Fruit fly (Drosophila melanogaster) whole organism, embryonic: ENCODE results near the gene Cont.

Experiments
- Blimp-1 ChIP-seq: fragments of 200-800 bp; sonication (Bioruptor generic); optimal IDR thresholded peaks from 3 replicates; lab custom pipeline; 2018; ENCODE audit warnings: missing biosample characterization, missing genetic modification characterization, mild to moderate bottlenecking, moderate library complexity, missing genetic modification reagents
- CG10321 ChIP-seq: fragments of 200-800 bp; sonication (Bioruptor generic); IDR thresholded peaks from 2 replicates; pipeline ENCODE4 v1.3.6; 2022; ENCODE audit warnings: missing biosample characterization, missing genetic modification characterization
- CG13296 ChIP-seq: fragments of 200-800 bp; sonication (Bioruptor generic); optimal IDR thresholded peaks from 3 replicates; lab custom pipeline; 2018; ENCODE audit warnings: missing biosample characterization, mild to moderate bottlenecking, missing genetic modification characterization
- CG13775 ChIP-seq: fragments of 200-800 bp; sonication (Bioruptor generic); optimal IDR thresholded peaks from 3 replicates; lab custom pipeline; 2017; ENCODE audit warnings: missing biosample characterization, mild to moderate bottlenecking, missing genetic modification characterization
- CG17186 ChIP-seq: fragments of 200-800 bp; sonication (Bioruptor generic); optimal IDR thresholded peaks from 3 replicates; lab custom pipeline; 2017; ENCODE audit warnings: missing biosample characterization, missing genetic modification reagents, missing genetic modification characterization
- CG17612 ChIP-seq: fragments of 200-800 bp; sonication (Bioruptor generic); IDR thresholded peaks from 2 replicates; pipeline ENCODE4 v1.3.6; 2022; ENCODE audit warnings: missing biosample characterization, missing genetic modification characterization
- CG17829 ChIP-seq: fragments of 200-800 bp; optimal IDR thresholded peaks from 2 replicates; lab custom pipeline; 2019; ENCODE audit warnings: missing biosample characterization, mild to moderate bottlenecking, missing genetic modification characterization, moderate library complexity
- CG18599 ChIP-seq: fragments of 200-800 bp; sonication (Bioruptor generic); optimal IDR thresholded peaks from 3 replicates; lab custom pipeline; 2017; ENCODE audit warnings: missing biosample characterization, missing genetic modification characterization, mild to moderate bottlenecking, moderate library complexity, missing genetic modification reagents
- CG2120 ChIP-seq: fragments of 200-800 bp; sonication (Bioruptor generic); optimal IDR thresholded peaks from 3 replicates; lab custom pipeline; 2016; ENCODE audit warnings: missing biosample characterization, missing genetic modification characterization
- CG30431 ChIP-seq: fragments of 200-800 bp; sonication (Bioruptor generic); optimal IDR thresholded peaks from 2 replicates; lab custom pipeline; 2017; ENCODE audit warnings: missing biosample characterization, missing genetic modification characterization
- CG31224 ChIP-seq: fragments of 200-800 bp; sonication (Bioruptor generic); IDR thresholded peaks from 2 replicates; pipeline ENCODE4 v1.3.6; 2022; ENCODE audit warnings: missing biosample characterization, missing genetic modification characterization
- CG34224 ChIP-seq: fragments of 200-800 bp; sonication (Bioruptor generic); IDR thresholded peaks from 3 replicates; pipeline ENCODE4 v1.3.6; 2022; ENCODE audit warnings: missing biosample characterization, missing genetic modification characterization; ENCODE audit not compliant: partially characterized antibody
- CG5180 ChIP-seq: fragments of 200-800 bp; sonication (Bioruptor generic); optimal IDR thresholded peaks from 3 replicates; lab custom pipeline; 2017; ENCODE audit warnings: missing biosample characterization, missing genetic modification characterization, mild to moderate bottlenecking, moderate library complexity, missing genetic modification reagents
- CG9215 ChIP-seq: fragments of 200-800 bp; sonication (Bioruptor generic); IDR thresholded peaks from 2 replicates; pipeline ENCODE4 v1.3.6; 2022; ENCODE audit warnings: missing biosample characterization, missing genetic modification characterization
- CkIIα-i1 ChIP-seq: fragments of 200-800 bp; sonication (Bioruptor generic); IDR thresholded peaks from 2 replicates; pipeline ENCODE4 v1.3.6; 2022; ENCODE audit warnings: missing biosample characterization, missing genetic modification characterization
- D19A ChIP-seq: fragments of 200-800 bp; optimal IDR thresholded peaks from 3 replicates; lab custom pipeline; 2019; ENCODE audit warnings: missing biosample characterization, mild to moderate bottlenecking, missing genetic modification characterization, moderate library complexity
- Gsc ChIP-seq: fragments of 200-800 bp; sonication (Bioruptor generic); IDR thresholded peaks from 2 replicates; pipeline ENCODE4 v1.3.6; 2022; ENCODE audit warnings: missing biosample characterization, missing genetic modification characterization
- Gug ChIP-seq: fragments of 200-800 bp; sonication (Bioruptor generic); IDR thresholded peaks from 4 replicates; pipeline ENCODE4 v1.3.6; 2022; ENCODE audit warnings: missing biosample characterization, missing genetic modification characterization
- HLH3B ChIP-seq: fragments of 200-800 bp; sonication (Bioruptor generic); IDR thresholded peaks from 2 replicates; pipeline ENCODE4 v1.3.6; 2022; ENCODE audit warnings: missing biosample characterization, missing genetic modification characterization
- HLH4C ChIP-seq: fragments of 200-800 bp; sonication (Bioruptor generic); IDR thresholded peaks from 3 replicates; pipeline ENCODE4 v1.3.6; 2022; ENCODE audit warnings: missing biosample characterization, missing genetic modification characterization; ENCODE audit not compliant: partially characterized antibody
- Hmr ChIP-seq: fragments of 200-800 bp; sonication (Bioruptor generic); optimal IDR thresholded peaks from 3 replicates; lab custom pipeline; 2017; ENCODE audit warnings: mild to moderate bottlenecking, missing biosample characterization, missing genetic modification reagents, missing genetic modification characterization
- Hr39 ChIP-seq: fragments of >200 bp; optimal IDR thresholded peaks from 2 replicates; lab custom pipeline; 2017
- Med ChIP-seq: fragments of 200-800 bp; sonication (Bioruptor generic); peaks from one replicate; lab custom pipeline; 2016; ENCODE audit warnings: missing biosample characterization, missing genetic modification characterization, mild to moderate bottlenecking, inconsistent platforms, moderate library complexity
- Mes4 ChIP-seq: fragments of 200-800 bp; sonication (Bioruptor generic); optimal IDR thresholded peaks from 2 replicates; lab custom pipeline; 2016; ENCODE audit warnings: missing biosample characterization, missing genetic modification characterization
- Myb ChIP-seq: fragments of 200-800 bp; sonication (Bioruptor generic); optimal IDR thresholded peaks from 2 replicates; lab custom pipeline; 2016; ENCODE audit warnings: missing biosample characterization, missing genetic modification characterization
- NC2α ChIP-seq: fragments of 200-800 bp; sonication (Bioruptor generic); optimal IDR thresholded peaks from 2 replicates; lab custom pipeline; 2016; ENCODE audit warnings: missing biosample characterization, missing genetic modification characterization
- Oli ChIP-seq: fragments of 200-800 bp; sonication (Bioruptor generic); optimal IDR thresholded peaks from 2 replicates; lab custom pipeline; 2018; ENCODE audit warnings: missing biosample characterization, mild to moderate bottlenecking, missing genetic modification characterization, moderate library complexity
- Ssrp ChIP-seq: fragments of 200-800 bp; sonication (Bioruptor generic); optimal IDR thresholded peaks from 2 replicates; lab custom pipeline; 2018; ENCODE audit warnings: missing biosample characterization, mild to moderate bottlenecking, missing genetic modification characterization, moderate library complexity
- TFAM ChIP-seq: fragments of 200-800 bp; sonication (Bioruptor generic); optimal IDR thresholded peaks from 2 replicates; lab custom pipeline; 2017; ENCODE audit warnings: missing biosample characterization, missing genetic modification characterization, inconsistent platforms
- Taf1 ChIP-seq: fragments of 200-800 bp; sonication (Bioruptor generic); IDR thresholded peaks from 2 replicates; pipeline ENCODE4 v1.3.6; 2022; ENCODE audit warnings: missing biosample characterization, missing genetic modification characterization
- Vsx1 ChIP-seq: fragments of 200-800 bp; sonication (Bioruptor generic); optimal IDR thresholded peaks from 2 replicates; lab custom pipeline; 2017; ENCODE audit warnings: missing biosample characterization, mild to moderate bottlenecking, missing genetic modification characterization, missing genetic modification reagents
- bsh ChIP-seq, 2 experiments: fragments of 200-800 bp; sonication (Bioruptor generic); optimal IDR thresholded peaks; 2 replicates each; lab custom pipeline; 2017 to 2018; ENCODE audit warnings: mild to moderate bottlenecking in 2 of 2, missing biosample characterization in 2 of 2, missing genetic modification characterization in 2 of 2, moderate library complexity in 1 of 2
- ci ChIP-seq: fragments of 200-800 bp; sonication (Bioruptor generic); IDR thresholded peaks from 3 replicates; pipeline ENCODE4 v1.3.6; 2022; ENCODE audit warnings: missing biosample characterization, missing genetic modification characterization
- fd102C ChIP-seq: fragments of 200-800 bp; sonication (Bioruptor generic); optimal IDR thresholded peaks from 2 replicates; lab custom pipeline; 2018; ENCODE audit warnings: missing biosample characterization, mild to moderate bottlenecking, missing genetic modification characterization, moderate library complexity
- fd3F ChIP-seq: fragments of 200-800 bp; sonication (Bioruptor generic); optimal IDR thresholded peaks from 2 replicates; lab custom pipeline; 2018; ENCODE audit warnings: missing biosample characterization, mild to moderate bottlenecking, missing genetic modification characterization, moderate library complexity
- gfzf ChIP-seq: fragments of 200-800 bp; sonication (Bioruptor generic); optimal IDR thresholded peaks from 2 replicates; lab custom pipeline; 2016; ENCODE audit warnings: missing biosample characterization, mild to moderate bottlenecking, missing genetic modification characterization, moderate library complexity
- ham ChIP-seq: fragments of 200-800 bp; sonication (Bioruptor generic); IDR thresholded peaks from 2 replicates; pipeline ENCODE4 v1.3.6; 2022; ENCODE audit warnings: missing biosample characterization, missing genetic modification characterization
- insv ChIP-seq, 2 experiments: fragments of 200-800 bp; sonication (Bioruptor generic); optimal IDR thresholded peaks; 3 replicates each; lab custom pipeline; 2016 to 2018; ENCODE audit warnings: missing biosample characterization in 2 of 2, missing genetic modification characterization in 2 of 2
- kay ChIP-seq: fragments of 200-800 bp; sonication (Bioruptor generic); optimal IDR thresholded peaks from 2 replicates; lab custom pipeline; 2016; ENCODE audit warnings: missing biosample characterization, missing genetic modification characterization
- lbe ChIP-seq: fragments of 200-800 bp; sonication (Bioruptor generic); optimal IDR thresholded peaks from 2 replicates; lab custom pipeline; 2016; ENCODE audit warnings: missing biosample characterization, mild to moderate bottlenecking, missing genetic modification characterization
- lola ChIP-seq, 3 experiments: fragments of >200 bp in 2 of 3; fragments of 200-800 bp in 1 of 3; sonication (Bioruptor generic) in 1 of 3; optimal IDR thresholded peaks; 2 replicates each; lab custom pipeline; 2017 to 2019; ENCODE audit warnings: missing biosample characterization in 3 of 3, missing genetic modification characterization in 3 of 3, mild to moderate bottlenecking in 1 of 3, moderate library complexity in 1 of 3
- mam ChIP-seq: fragments of 200-800 bp; sonication (Bioruptor generic); optimal IDR thresholded peaks from 3 replicates; lab custom pipeline; 2016; ENCODE audit warnings: missing biosample characterization, missing genetic modification characterization
- mirr ChIP-seq: fragments of 200-800 bp; sonication (Bioruptor generic); optimal IDR thresholded peaks from 3 replicates; lab custom pipeline; 2018; ENCODE audit warnings: missing biosample characterization, mild to moderate bottlenecking, missing genetic modification characterization
- org-1 ChIP-seq: fragments of 200-800 bp; sonication (Bioruptor generic); optimal IDR thresholded peaks from 2 replicates; lab custom pipeline; 2017; ENCODE audit warnings: missing biosample characterization, missing genetic modification characterization
- prd ChIP-seq, 3 experiments: fragments of >200 bp in 2 of 3; fragments of 200-800 bp in 1 of 3; sonication (Bioruptor generic) in 1 of 3; optimal IDR thresholded peaks in 2 of 3; IDR thresholded peaks in 1 of 3; 2 replicates in 2 of 3; 3 replicates in 1 of 3; pipeline versions ENCODE4 v1.3.6 to Lab custom; 2017 to 2022; ENCODE audit warnings: missing biosample characterization in 1 of 3, missing genetic modification characterization in 1 of 3
- pzg ChIP-seq: fragments of 200-800 bp; sonication (Bioruptor generic); optimal IDR thresholded peaks from 3 replicates; lab custom pipeline; 2018; ENCODE audit warnings: missing biosample characterization, mild to moderate bottlenecking, missing genetic modification characterization, moderate library complexity
- repo ChIP-seq: fragments of 200-800 bp; sonication (Bioruptor generic); optimal IDR thresholded peaks from 2 replicates; lab custom pipeline; 2016; ENCODE audit warnings: missing biosample characterization, missing genetic modification characterization
- rib ChIP-seq: fragments of 200-800 bp; sonication (Bioruptor generic); IDR thresholded peaks from 2 replicates; pipeline ENCODE4 v1.3.6; 2022; ENCODE audit warnings: missing biosample characterization, missing genetic modification characterization
- sr ChIP-seq: fragments of 200-800 bp; sonication (Bioruptor generic); IDR thresholded peaks from 3 replicates; pipeline ENCODE4 v1.3.6; 2022; ENCODE audit warnings: missing biosample characterization, missing genetic modification characterization
- toy ChIP-seq: fragments of 200-800 bp; sonication (Bioruptor generic); IDR thresholded peaks from 2 replicates; pipeline ENCODE4 v1.3.6; 2022; ENCODE audit warnings: missing biosample characterization, missing genetic modification characterization
- zen ChIP-seq: fragments of 200-800 bp; sonication (Bioruptor generic); optimal IDR thresholded peaks from 3 replicates; lab custom pipeline; 2018; ENCODE audit warnings: missing biosample characterization, mild to moderate bottlenecking, missing genetic modification characterization, moderate library complexity

Gene Cont

dm6 chr3R:4337580-4337979, 43.5 kb upstream of the Cont start, which contains the start of the genes Skp2 and CG1103 (continued):
- TF ChIP-seq Hmr (GFP tag; lab: Kevin White, UChicago) = no peak
- no peak for TF ChIP-seq mam (GFP tag; lab: Kevin White, UChicago)
- TF ChIP-seq CG17829 = peak; percentile 26
- 0 out of 2 replicates have a peak, but pooled peaks have one; percentile 51 for TF ChIP-seq rib (GFP tag; lab: Robert Waterston, UW)
- no peak for TF ChIP-seq CG2120
- no peak for TF ChIP-seq CG17612
- no peak for TF ChIP-seq CG5180 (GFP tag; lab: Kevin White, UChicago)
- no peak for TF ChIP-seq org-1 (GFP tag; lab: Kevin White, UChicago)
- TF ChIP-seq TFAM (GFP tag; lab: Kevin White, UChicago) = no peak
- no peak for TF ChIP-seq repo (GFP tag; lab: Kevin White, UChicago)
- no peak for TF ChIP-seq Blimp-1 (GFP tag; lab: Kevin White, UChicago)
- TF ChIP-seq CG30431 = no peak
- no peak for TF ChIP-seq CG13775 (GFP tag; lab: Kevin White, UChicago)
- peak; percentile 89 for TF ChIP-seq pzg (GFP tag; lab: Kevin White, UChicago)
- TF ChIP-seq CG13296 (GFP tag; lab: Kevin White, UChicago) = no peak
- no peak for TF ChIP-seq D19A (tag; lab: Kevin White, UChicago)
- TF ChIP-seq sr = no peak
- no peak for TF ChIP-seq Oli (tag; lab: Kevin White, UChicago)
- no peak for TF ChIP-seq insv (GFP tag; optimal IDR thresholded peaks at IDR 0.05; lab: Kevin White, UChicago)
- TF ChIP-seq bsh (GFP tag; optimal IDR thresholded peaks at IDR 0.05; lab: Kevin White, UChicago) = no peak
- TF ChIP-seq mirr (GFP tag; lab: Kevin White, UChicago) = no peak
- TF ChIP-seq NC2α (GFP tag; lab: Kevin White, UChicago) = no peak
- TF ChIP-seq lola (GFP tag; optimal IDR thresholded peaks at IDR 0.05; lab: Kevin White, UChicago) = no peak
- no peak for TF ChIP-seq CG31224 (GFP tag; lab: Robert Waterston, UW)
- TF ChIP-seq fd3F (GFP tag; lab: Kevin White, UChicago) = no peak
- TF ChIP-seq CG18599 = no peak
- 0 out of 3 replicates have a peak, but pooled peaks have one; percentile 12 for TF ChIP-seq ci (GFP tag; lab: Robert Waterston, UW)
- no peak for TF ChIP-seq lbe
- peak; percentile 13 for TF ChIP-seq CG17186
- no peak for TF ChIP-seq Gug (GFP tag; lab: Robert Waterston, UW)
- TF ChIP-seq prd (optimal IDR thresholded peaks at IDR 0.05; lab: Kevin White, UChicago) = no peak
- TF ChIP-seq prd (GFP tag; IDR thresholded peaks at IDR 0.05; lab: Robert Waterston, UW) = no peak
- no peak for TF ChIP-seq CG10321 (GFP tag; lab: Robert Waterston, UW)
- no peak for TF ChIP-seq CG9215
- peak; percentile 45; the same call in 2 of the 3 replicates for TF ChIP-seq CG34224 (GFP tag; lab: Robert Waterston, UW)
- no peak for TF ChIP-seq Ssrp (tag; lab: Kevin White, UChicago)
- TF ChIP-seq HLH3B (GFP tag; lab: Robert Waterston, UW) = no peak
- TF ChIP-seq HLH4C = peak; percentile 46; the same call in 1 of the 3 replicates
- TF ChIP-seq gfzf (GFP tag; lab: Kevin White, UChicago) = peak; percentile 78
- no peak for TF ChIP-seq Taf1
- TF ChIP-seq CkIIα-i1 (GFP tag; lab: Robert Waterston, UW) = no peak
- peak; percentile 27 for TF ChIP-seq Myb (GFP tag; lab: Kevin White, UChicago)
- TF ChIP-seq toy = no peak
- TF ChIP-seq kay = no peak
- TF ChIP-seq Vsx1 = no peak
- no peak for TF ChIP-seq Hr39 (lab: Kevin White, UChicago)
- peak; percentile 26 for TF ChIP-seq zen (tag; lab: Kevin White, UChicago)
- no peak for TF ChIP-seq Mes4 (GFP tag; lab: Kevin White, UChicago)
- peak; percentile 76 for TF ChIP-seq Med (GFP tag; lab: Kevin White, UChicago)
- no peak for TF ChIP-seq fd102C
- TF ChIP-seq Gsc (GFP tag; lab: Robert Waterston, UW) = no peak
- TF ChIP-seq ham = no peak
